Worm (Caenorhabditis elegans) whole organism, L3 larva: Measurements from ENCODE around the gene K07D4.5.

Source experiments
- R02D3.7 ChIP-seq: fragments of 150-350 bp; optimal IDR thresholded peaks from 2 replicates; lab custom pipeline; 2014; ENCODE audit warnings: missing biosample characterization, missing genetic modification characterization
- aly-2 ChIP-seq: fragments of 150-350 bp; optimal IDR thresholded peaks from 2 replicates; lab custom pipeline; 2014; ENCODE audit warnings: missing biosample characterization, missing genetic modification characterization
- fkh-10 ChIP-seq: sonication (generic microtip); optimal IDR thresholded peaks from 2 replicates; lab custom pipeline; 2017; ENCODE audit warnings: missing biosample characterization, missing genetic modification reagents, missing genetic modification characterization
- nhr-11 ChIP-seq: fragments of 150-350 bp; optimal IDR thresholded peaks from 2 replicates; lab custom pipeline; 2014; ENCODE audit warnings: missing biosample characterization, missing genetic modification characterization
- nhr-12 ChIP-seq: fragments of 150-350 bp; optimal IDR thresholded peaks from 2 replicates; lab custom pipeline; 2014; ENCODE audit warnings: missing biosample characterization, missing genetic modification characterization
- nhr-237 ChIP-seq: fragments of 150-350 bp; optimal IDR thresholded peaks from 2 replicates; lab custom pipeline; 2014; ENCODE audit warnings: missing biosample characterization, missing genetic modification characterization
- sea-2 ChIP-seq: fragments of 150-350 bp; sonication (generic microtip); optimal IDR thresholded peaks from 4 replicates; lab custom pipeline; 2014; ENCODE audit warnings: missing biosample characterization, missing genetic modification reagents, missing genetic modification characterization
- skn-1 ChIP-seq: fragments of 150-350 bp; optimal IDR thresholded peaks from 2 replicates; lab custom pipeline; 2014; ENCODE audit warnings: missing biosample characterization, missing genetic modification characterization
- snpc-4 ChIP-seq: fragments of 150-350 bp; optimal IDR thresholded peaks from 2 replicates; lab custom pipeline; 2014; ENCODE audit warnings: missing biosample characterization, missing genetic modification characterization
- unc-62 ChIP-seq: fragments of 150-350 bp; sonication (generic microtip); optimal IDR thresholded peaks from 4 replicates; lab custom pipeline; 2014; ENCODE audit warnings: missing biosample characterization, missing genetic modification reagents, missing genetic modification characterization
- zag-1 ChIP-seq: fragments of 150-350 bp; optimal IDR thresholded peaks from 2 replicates; lab custom pipeline; 2014; ENCODE audit warnings: missing biosample characterization, missing genetic modification characterization

DNA sequence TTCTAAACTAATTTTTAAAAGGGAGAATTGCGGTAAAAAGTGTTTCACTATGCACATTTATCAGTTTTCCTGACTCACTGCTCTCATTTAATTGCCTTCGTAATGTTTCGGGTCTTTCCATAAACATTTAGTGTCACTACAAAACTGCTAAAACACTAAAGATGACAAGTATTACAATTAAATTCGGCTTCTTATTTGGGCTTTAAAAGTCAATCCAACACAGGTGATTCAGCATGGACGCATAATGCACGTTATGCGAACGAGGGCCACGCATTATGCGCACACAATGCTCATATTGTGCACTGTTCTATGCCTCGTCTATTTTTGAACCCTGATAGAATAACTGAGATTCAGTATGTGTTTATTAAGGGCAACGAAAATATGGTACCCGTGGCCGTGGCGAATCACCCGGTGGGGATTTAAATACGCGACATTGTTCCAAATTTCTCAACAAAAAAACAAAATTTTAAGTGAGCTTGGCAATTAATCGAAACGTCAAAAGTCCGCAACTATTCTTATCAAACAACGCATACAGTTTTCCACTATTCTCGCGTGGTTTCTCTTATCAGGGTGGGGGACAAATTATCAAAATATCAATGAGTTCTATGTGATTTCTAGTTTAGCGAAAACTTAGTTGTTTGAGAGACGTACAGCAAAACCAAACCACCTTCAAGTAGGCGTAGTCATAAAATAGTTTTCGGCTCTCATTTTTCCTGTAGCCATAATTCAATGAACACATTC, 35.6 kb downstream of the K07D4.5 start, which contains the start of gene Y14H12A.2:
- no peak for TF ChIP-seq aly-2 (tag; lab: Kevin White, UChicago)
- no peak for TF ChIP-seq nhr-237
- TF ChIP-seq unc-62: no peak
- no peak for TF ChIP-seq zag-1 (tag; lab: Kevin White, UChicago)
- TF ChIP-seq nhr-12 (tag; lab: Kevin White, UChicago): no peak
- no peak for TF ChIP-seq R02D3.7 (tag; lab: Kevin White, UChicago)
- no peak for TF ChIP-seq sea-2 (GFP tag; lab: Kevin White, UChicago)
- no peak for TF ChIP-seq nhr-11 (tag; lab: Kevin White, UChicago)
- TF ChIP-seq skn-1: no peak
- TF ChIP-seq fkh-10 (GFP tag; lab: Kevin White, UChicago): no peak
- TF ChIP-seq snpc-4 (tag; lab: Kevin White, UChicago): no peak
